Fruit fly (Drosophila melanogaster) whole organism, embryonic: ENCODE data around the gene beta4GalT7.
A peak's percentile ranks its signal among the peaks of the same experiment; 100 is the strongest.

Experiments
- Antp ChIP-seq: fragments of 200-800 bp; sonication (Bioruptor generic); optimal IDR thresholded peaks from 3 replicates; lab custom pipeline; 2016; ENCODE audit warnings: missing biosample characterization, missing genetic modification characterization
- Awh ChIP-seq: fragments of 200-800 bp; sonication (Bioruptor generic); IDR thresholded peaks from 2 replicates; pipeline ENCODE4, ENCODE4 v1.3.6; 2022; ENCODE audit warnings: missing biosample characterization, missing genetic modification characterization
- CG10654 ChIP-seq: fragments of 200-800 bp; sonication (Bioruptor generic); optimal IDR thresholded peaks from 2 replicates; lab custom pipeline; 2016; ENCODE audit warnings: missing biosample characterization, missing genetic modification characterization
- CG11093 ChIP-seq: fragments of 200-800 bp; sonication (Bioruptor generic); IDR thresholded peaks from 3 replicates; pipeline ENCODE4 v1.3.6; 2022; ENCODE audit warnings: missing biosample characterization, missing genetic modification characterization
- CG11456 ChIP-seq: fragments of 200-800 bp; sonication (Bioruptor generic); IDR thresholded peaks from 3 replicates; pipeline ENCODE4 v1.3.6; 2022; ENCODE audit warnings: missing biosample characterization, missing genetic modification characterization
- CG11695 ChIP-seq: fragments of 200-800 bp; sonication (Bioruptor generic); IDR thresholded peaks from 3 replicates; pipeline ENCODE4 v1.3.6; 2022; ENCODE audit warnings: missing biosample characterization, missing genetic modification characterization
- CG12219 ChIP-seq: fragments of 200-800 bp; sonication (Bioruptor generic); optimal IDR thresholded peaks from 3 replicates; lab custom pipeline; 2018; ENCODE audit warnings: missing biosample characterization, mild to moderate bottlenecking, missing genetic modification characterization
- CG12391 ChIP-seq: fragments of 200-800 bp; sonication (Bioruptor generic); optimal IDR thresholded peaks from 3 replicates; lab custom pipeline; 2018; ENCODE audit warnings: missing biosample characterization, mild to moderate bottlenecking, missing genetic modification characterization, moderate library complexity
- CG14710 ChIP-seq: fragments of 200-800 bp; sonication (Bioruptor generic); optimal IDR thresholded peaks from 3 replicates; lab custom pipeline; 2019; ENCODE audit warnings: missing biosample characterization, mild to moderate bottlenecking, missing genetic modification characterization, moderate library complexity
- CG18011 ChIP-seq: fragments of 200-800 bp; sonication (Bioruptor generic); optimal IDR thresholded peaks from 2 replicates; lab custom pipeline; 2017; ENCODE audit warnings: missing biosample characterization, missing genetic modification characterization, mild to moderate bottlenecking, moderate library complexity, missing genotype
- CG2199 ChIP-seq: fragments of 200-800 bp; sonication (Bioruptor generic); IDR thresholded peaks from 3 replicates; pipeline ENCODE4 v1.3.6; 2022; ENCODE audit warnings: missing biosample characterization, missing genetic modification characterization
- CG33213 ChIP-seq: fragments of 200-800 bp; sonication (Bioruptor generic); optimal IDR thresholded peaks from 3 replicates; lab custom pipeline; 2016; ENCODE audit warnings: missing biosample characterization, missing genetic modification characterization
- CG3838 ChIP-seq: fragments of 200-800 bp; sonication (Bioruptor generic); optimal IDR thresholded peaks from 3 replicates; lab custom pipeline; 2016; ENCODE audit warnings: missing biosample characterization, missing genetic modification characterization
- CG42726 ChIP-seq: fragments of 200-800 bp; sonication (Bioruptor generic); IDR thresholded peaks from 2 replicates; pipeline ENCODE4 v1.3.6; 2022; ENCODE audit warnings: missing biosample characterization, missing genetic modification characterization; ENCODE audit not compliant: partially characterized antibody
- CG4424 ChIP-seq: fragments of 200-800 bp; sonication (Bioruptor generic); optimal IDR thresholded peaks from 3 replicates; lab custom pipeline; 2016; ENCODE audit warnings: missing biosample characterization, missing genetic modification characterization
- CG6272 ChIP-seq: fragments of 200-800 bp; sonication (Bioruptor generic); IDR thresholded peaks from 2 replicates; pipeline ENCODE4 v1.3.6; 2022; ENCODE audit warnings: missing biosample characterization, missing genetic modification characterization
- CG6854 ChIP-seq: fragments of 200-800 bp; sonication (Bioruptor generic); optimal IDR thresholded peaks from 3 replicates; lab custom pipeline; 2017; ENCODE audit warnings: missing biosample characterization, mild to moderate bottlenecking, missing genetic modification characterization
- CHES-1-like ChIP-seq: fragments of 200-800 bp; sonication (Bioruptor generic); optimal IDR thresholded peaks from 2 replicates; lab custom pipeline; 2016; ENCODE audit warnings: missing biosample characterization, missing genetic modification characterization
- CkIIα-i1 ChIP-seq: fragments of 200-800 bp; sonication (Bioruptor generic); IDR thresholded peaks from 2 replicates; pipeline ENCODE4 v1.3.6; 2022; ENCODE audit warnings: missing biosample characterization, missing genetic modification characterization
- Deaf1 ChIP-seq: fragments of 200-800 bp; optimal IDR thresholded peaks from 3 replicates; lab custom pipeline; 2019; ENCODE audit warnings: missing biosample characterization, mild to moderate bottlenecking, missing genetic modification characterization, moderate library complexity
- Dfd ChIP-seq, 2 experiments: fragments of >200 bp; optimal IDR thresholded peaks; 2 replicates each; lab custom pipeline; 2017; ENCODE audit warnings: missing biosample characterization in 2 of 2, missing genetic modification characterization in 2 of 2
- Dip3 ChIP-seq: fragments of 200-800 bp; sonication (Bioruptor generic); optimal IDR thresholded peaks from 3 replicates; lab custom pipeline; 2016; ENCODE audit warnings: missing biosample characterization, missing genetic modification characterization
- Eip74EF ChIP-seq, 2 experiments: fragments of 200-800 bp in 1 of 2; fragments of >200 bp in 1 of 2; sonication (Bioruptor generic) in 1 of 2; optimal IDR thresholded peaks; 2 replicates each; lab custom pipeline; 2017 to 2019; ENCODE audit warnings: missing biosample characterization in 2 of 2, missing genetic modification characterization in 2 of 2, mild to moderate bottlenecking in 1 of 2, moderate library complexity in 1 of 2
- Hsf ChIP-seq: fragments of 200-800 bp; sonication (Bioruptor generic); optimal IDR thresholded peaks from 3 replicates; lab custom pipeline; 2016; ENCODE audit warnings: missing biosample characterization, missing genetic modification characterization
- MBD-R2 ChIP-seq: fragments of 200-800 bp; sonication (Bioruptor generic); IDR thresholded peaks from 2 replicates; pipeline ENCODE4 v1.3.6; 2022; ENCODE audit warnings: missing biosample characterization, missing genetic modification characterization
- NK7.1 ChIP-seq: fragments of 200-800 bp; sonication (Bioruptor generic); optimal IDR thresholded peaks from 3 replicates; lab custom pipeline; 2016; ENCODE audit warnings: missing biosample characterization, missing genetic modification characterization
- Opbp ChIP-seq: fragments of 200-800 bp; sonication (Bioruptor generic); IDR thresholded peaks from 3 replicates; pipeline ENCODE4 v1.3.6; 2022; ENCODE audit warnings: missing biosample characterization, missing genetic modification characterization; ENCODE audit not compliant: partially characterized antibody
- TFAM ChIP-seq: fragments of 200-800 bp; sonication (Bioruptor generic); optimal IDR thresholded peaks from 2 replicates; lab custom pipeline; 2017; ENCODE audit warnings: missing biosample characterization, missing genetic modification characterization, inconsistent platforms
- YL-1 ChIP-seq: fragments of 200-800 bp; sonication (Bioruptor generic); optimal IDR thresholded peaks from 3 replicates; lab custom pipeline; 2017; ENCODE audit warnings: missing biosample characterization, mild to moderate bottlenecking, missing genetic modification characterization
- abd-A ChIP-seq: fragments of 200-800 bp; sonication (Bioruptor generic); optimal IDR thresholded peaks from 3 replicates; lab custom pipeline; 2019; ENCODE audit warnings: missing biosample characterization, mild to moderate bottlenecking, missing genetic modification characterization, moderate library complexity
- ara ChIP-seq: fragments of 200-800 bp; sonication (Bioruptor generic); IDR thresholded peaks from 2 replicates; pipeline ENCODE4 v1.3.6; 2022; ENCODE audit warnings: missing biosample characterization, missing genetic modification characterization
- az2 ChIP-seq: fragments of 200-800 bp; sonication (Bioruptor generic); optimal IDR thresholded peaks from 3 replicates; lab custom pipeline; 2016; ENCODE audit warnings: missing biosample characterization, missing genetic modification characterization
- bbx ChIP-seq: fragments of 200-800 bp; sonication (Bioruptor generic); IDR thresholded peaks from 2 replicates; pipeline ENCODE4 v1.3.6; 2022; ENCODE audit warnings: missing biosample characterization, missing genetic modification characterization; ENCODE audit not compliant: partially characterized antibody
- br ChIP-seq: fragments of >200 bp; optimal IDR thresholded peaks from 2 replicates; lab custom pipeline; 2017
- caup ChIP-seq: fragments of 200-800 bp; sonication (Bioruptor generic); optimal IDR thresholded peaks from 3 replicates; lab custom pipeline; 2017; ENCODE audit warnings: missing biosample characterization, mild to moderate bottlenecking, missing genetic modification characterization, moderate library complexity; ENCODE audit not compliant: severe bottlenecking
- chn ChIP-seq: fragments of 200-800 bp; sonication (Bioruptor generic); optimal IDR thresholded peaks from 2 replicates; lab custom pipeline; 2016; ENCODE audit warnings: missing biosample characterization, missing genetic modification characterization
- eyg ChIP-seq: fragments of 200-800 bp; sonication (Bioruptor generic); optimal IDR thresholded peaks from 3 replicates; lab custom pipeline; 2016; ENCODE audit warnings: missing biosample characterization, missing genetic modification characterization
- gt ChIP-seq: fragments of 200-800 bp; sonication (Bioruptor generic); IDR thresholded peaks from 2 replicates; pipeline ENCODE4 v1.3.6; 2022; ENCODE audit warnings: missing biosample characterization, missing genetic modification characterization
- hbn ChIP-seq: fragments of 200-800 bp; sonication (Bioruptor generic); IDR thresholded peaks from 2 replicates; pipeline ENCODE4 v1.3.6; 2022; ENCODE audit warnings: missing biosample characterization, missing genetic modification characterization; ENCODE audit not compliant: partially characterized antibody
- insv ChIP-seq, 2 experiments: fragments of 200-800 bp; sonication (Bioruptor generic); optimal IDR thresholded peaks; 3 replicates each; lab custom pipeline; 2016 to 2018; ENCODE audit warnings: missing biosample characterization in 2 of 2, missing genetic modification characterization in 2 of 2
- jumu ChIP-seq: fragments of 200-800 bp; sonication (Bioruptor generic); optimal IDR thresholded peaks from 3 replicates; lab custom pipeline; 2016; ENCODE audit warnings: missing biosample characterization, missing genetic modification characterization
- otp ChIP-seq: fragments of 200-800 bp; sonication (Bioruptor generic); IDR thresholded peaks from 3 replicates; pipeline ENCODE4, ENCODE4 v1.3.6; 2022; ENCODE audit warnings: missing biosample characterization, missing genetic modification characterization
- pum ChIP-seq: fragments of 200-800 bp; sonication (Bioruptor generic); optimal IDR thresholded peaks from 2 replicates; lab custom pipeline; 2016; ENCODE audit warnings: missing biosample characterization, missing genetic modification characterization
- run ChIP-seq: fragments of 200-800 bp; sonication (Bioruptor generic); optimal IDR thresholded peaks from 3 replicates; lab custom pipeline; 2018; ENCODE audit warnings: missing biosample characterization, mild to moderate bottlenecking, missing genetic modification characterization
- slp2 ChIP-seq: fragments of 200-800 bp; sonication (Bioruptor generic); optimal IDR thresholded peaks from 2 replicates; lab custom pipeline; 2016; ENCODE audit warnings: missing biosample characterization, missing genetic modification characterization
- tap ChIP-seq: fragments of 200-800 bp; optimal IDR thresholded peaks from 3 replicates; lab custom pipeline; 2019; ENCODE audit warnings: missing biosample characterization, mild to moderate bottlenecking, missing genetic modification characterization, moderate library complexity
- tio ChIP-seq: fragments of 200-800 bp; sonication (Bioruptor generic); optimal IDR thresholded peaks from 2 replicates; lab custom pipeline; 2017; ENCODE audit warnings: missing biosample characterization, missing genetic modification characterization, inconsistent platforms
- toy ChIP-seq: fragments of 200-800 bp; sonication (Bioruptor generic); IDR thresholded peaks from 2 replicates; pipeline ENCODE4 v1.3.6; 2022; ENCODE audit warnings: missing biosample characterization, missing genetic modification characterization
- usp ChIP-seq: fragments of >200 bp; optimal IDR thresholded peaks from 2 replicates; lab custom pipeline; 2017; ENCODE audit warnings: missing biosample characterization, missing genetic modification characterization
- wdn ChIP-seq: fragments of 200-800 bp; sonication (Bioruptor generic); IDR thresholded peaks from 2 replicates; pipeline ENCODE4 v1.3.6; 2022; ENCODE audit warnings: missing biosample characterization, missing genetic modification characterization

The beta4GalT7 gene

dm6 chr3R:25024895-25025557, 2.0 kb downstream of the beta4GalT7 start, which contains the start of the genes EMC6 and Hr96 (continued):
- TF ChIP-seq Opbp (peak; percentile 65; the same call in 1 of the 3 replicates), Awh (GFP tag; lab: Robert Waterston, UW) (peak; percentile 92), tap (tag; lab: Kevin White, UChicago) (peak; percentile 87), run (tag; lab: Kevin White, UChicago) (peak; percentile 76), jumu (GFP tag; lab: Kevin White, UChicago) (peak; percentile 89), Deaf1 (tag; lab: Kevin White, UChicago) (peak; percentile 79), CkIIα-i1 (peak; percentile 45; the same call in 1 of the 2 replicates), usp (GFP tag; lab: Kevin White, UChicago) (no peak), MBD-R2 (peak; percentile 97), CG2199 (GFP tag; lab: Robert Waterston, UW) (peak; percentile 87; the same call in 2 of the 3 replicates), bbx (GFP tag; lab: Robert Waterston, UW) (peak; percentile 59), eyg (GFP tag; lab: Kevin White, UChicago) (peak; percentile 88), toy (GFP tag; lab: Robert Waterston, UW) (peak; percentile 78), CG14710 (peak; percentile 94), CG4424 (peak; percentile 95), caup (peak; percentile 94), az2 (GFP tag; lab: Kevin White, UChicago) (peak; percentile 94), CG12391 (peak; percentile 96), insv (GFP tag; optimal IDR thresholded peaks at IDR 0.05; lab: Kevin White, UChicago) (peak in 1 of 2 experiments; percentile 72), CG12219 (GFP tag; lab: Kevin White, UChicago) (peak; percentile 86), CG11456 (GFP tag; lab: Robert Waterston, UW) (peak; percentile 97), CG11695 (GFP tag; lab: Robert Waterston, UW) (peak; percentile 87), CG10654 (GFP tag; lab: Kevin White, UChicago) (peak; percentile 93), CG6272 (GFP tag; lab: Robert Waterston, UW) (peak; percentile 91), tio (GFP tag; lab: Kevin White, UChicago) (no peak), Eip74EF (GFP tag; optimal IDR thresholded peaks at IDR 0.05; lab: Kevin White, UChicago) (no peak), abd-A (no peak), hbn (GFP tag; lab: Robert Waterston, UW) (peak; percentile 45), chn (GFP tag; lab: Kevin White, UChicago) (peak; percentile 96), CG18011 (GFP tag; lab: Kevin White, UChicago) (peak; percentile 83), Hsf (GFP tag; lab: Kevin White, UChicago) (peak; percentile 96), Antp (GFP tag; lab: Kevin White, UChicago) (peak; percentile 90), Dfd (GFP tag; optimal IDR thresholded peaks at IDR 0.05; lab: Kevin White, UChicago) (no peak), gt (peak; percentile 62; the same call in 1 of the 2 replicates), wdn (GFP tag; lab: Robert Waterston, UW) (peak; percentile 93), CG42726 (GFP tag; lab: Robert Waterston, UW) (no peak), YL-1 (GFP tag; lab: Kevin White, UChicago) (peak; percentile 96), NK7.1 (peak; percentile 84), CG11093 (GFP tag; lab: Robert Waterston, UW) (peak; percentile 75; the same call in 2 of the 3 replicates), Dip3 (GFP tag; lab: Kevin White, UChicago) (peak; percentile 94), ara (GFP tag; lab: Robert Waterston, UW) (peak; percentile 93), CG33213 (peak; percentile 90), otp (GFP tag; lab: Robert Waterston, UW) (peak; percentile 92), CG3838 (GFP tag; lab: Kevin White, UChicago) (peak; percentile 89), pum (GFP tag; lab: Kevin White, UChicago) (peak; percentile 93), CG6854 (GFP tag; lab: Kevin White, UChicago) (peak; percentile 83), TFAM (GFP tag; lab: Kevin White, UChicago) (peak; percentile 68), br (lab: Kevin White, UChicago) (no peak), slp2 (GFP tag; lab: Kevin White, UChicago) (peak; percentile 91), CHES-1-like (GFP tag; lab: Kevin White, UChicago) (peak; percentile 91)
